Fruit fly (Drosophila melanogaster) whole organism, embryonic: ENCODE results near the gene Pebp1.
A peak's percentile ranks its signal among the peaks of the same experiment; 100 is the strongest.

Experiments
- Aef1 ChIP-seq: fragments of 200-800 bp; sonication (Bioruptor generic); IDR thresholded peaks from 3 replicates; pipeline ENCODE4 v1.3.6; 2022; ENCODE audit warnings: missing biosample characterization, missing genetic modification characterization
- B-H2 ChIP-seq: fragments of 200-800 bp; sonication (Bioruptor generic); optimal IDR thresholded peaks from 2 replicates; lab custom pipeline; 2018; ENCODE audit warnings: missing biosample characterization, mild to moderate bottlenecking, missing genetic modification characterization
- Bteb2 ChIP-seq: fragments of 200-800 bp; sonication (Bioruptor generic); optimal IDR thresholded peaks from 2 replicates; lab custom pipeline; 2016; ENCODE audit warnings: missing biosample characterization, missing genetic modification characterization
- CG10321 ChIP-seq: fragments of 200-800 bp; sonication (Bioruptor generic); IDR thresholded peaks from 2 replicates; pipeline ENCODE4 v1.3.6; 2022; ENCODE audit warnings: missing biosample characterization, missing genetic modification characterization
- CG11695 ChIP-seq: fragments of 200-800 bp; sonication (Bioruptor generic); IDR thresholded peaks from 3 replicates; pipeline ENCODE4 v1.3.6; 2022; ENCODE audit warnings: missing biosample characterization, missing genetic modification characterization
- CG13894 ChIP-seq: fragments of 200-800 bp; sonication (Bioruptor generic); optimal IDR thresholded peaks from 3 replicates; lab custom pipeline; 2018; ENCODE audit warnings: missing biosample characterization, mild to moderate bottlenecking, missing genetic modification characterization, moderate library complexity
- CG1529 ChIP-seq: fragments of 200-800 bp; sonication (Bioruptor generic); optimal IDR thresholded peaks from 3 replicates; lab custom pipeline; 2018; ENCODE audit warnings: missing biosample characterization, missing genetic modification characterization
- CG15514 ChIP-seq: fragments of 200-800 bp; sonication (Bioruptor generic); optimal IDR thresholded peaks from 3 replicates; lab custom pipeline; 2017; ENCODE audit warnings: missing biosample characterization, missing genetic modification characterization, mild to moderate bottlenecking, moderate library complexity, missing genetic modification reagents
- CG15696 ChIP-seq: fragments of 200-800 bp; sonication (Bioruptor generic); optimal IDR thresholded peaks from 2 replicates; lab custom pipeline; 2019; ENCODE audit warnings: missing biosample characterization, mild to moderate bottlenecking, missing genetic modification characterization, moderate library complexity
- CG18262 ChIP-seq: fragments of 200-800 bp; optimal IDR thresholded peaks from 3 replicates; lab custom pipeline; 2019; ENCODE audit warnings: missing biosample characterization, mild to moderate bottlenecking, missing genetic modification characterization, moderate library complexity
- CG30020 ChIP-seq: fragments of 200-800 bp; optimal IDR thresholded peaks from 2 replicates; lab custom pipeline; 2019; ENCODE audit warnings: missing biosample characterization, mild to moderate bottlenecking, missing genetic modification characterization, moderate library complexity
- CG32772 ChIP-seq: fragments of 200-800 bp; sonication (Bioruptor generic); IDR thresholded peaks from 2 replicates; pipeline ENCODE4 v1.3.6; 2022; ENCODE audit warnings: missing biosample characterization, missing genetic modification characterization
- CG3407 ChIP-seq: fragments of 200-800 bp; sonication (Bioruptor generic); optimal IDR thresholded peaks from 2 replicates; lab custom pipeline; 2018; ENCODE audit warnings: missing biosample characterization, mild to moderate bottlenecking, missing genetic modification characterization
- CG4707 ChIP-seq: fragments of 200-800 bp; sonication (Bioruptor generic); optimal IDR thresholded peaks from 2 replicates; lab custom pipeline; 2018; ENCODE audit warnings: missing biosample characterization, mild to moderate bottlenecking, missing genetic modification characterization, moderate library complexity
- CG6689 ChIP-seq: fragments of 200-800 bp; sonication (Bioruptor generic); IDR thresholded peaks from 2 replicates; pipeline ENCODE4 v1.3.6; 2022; ENCODE audit warnings: missing biosample characterization, missing genetic modification characterization
- CG6791 ChIP-seq: fragments of 200-800 bp; sonication (Bioruptor generic); IDR thresholded peaks from 3 replicates; pipeline ENCODE4 v1.3.6; 2022; ENCODE audit warnings: missing biosample characterization, missing genetic modification characterization; ENCODE audit not compliant: partially characterized antibody
- CG6813 ChIP-seq: fragments of 200-800 bp; sonication (Bioruptor generic); optimal IDR thresholded peaks from 2 replicates; lab custom pipeline; 2017; ENCODE audit warnings: missing biosample characterization, missing genetic modification characterization, mild to moderate bottlenecking, moderate library complexity, missing genetic modification reagents
- CG8388 ChIP-seq: fragments of 200-800 bp; sonication (Bioruptor generic); optimal IDR thresholded peaks from 2 replicates; lab custom pipeline; 2019; ENCODE audit warnings: missing biosample characterization, mild to moderate bottlenecking, missing genetic modification characterization, moderate library complexity
- CG8944 ChIP-seq: fragments of 200-800 bp; sonication (Bioruptor generic); optimal IDR thresholded peaks from 3 replicates; lab custom pipeline; 2016; ENCODE audit warnings: missing biosample characterization, missing genetic modification characterization
- D ChIP-seq, 2 experiments: fragments of 200-800 bp in 1 of 2; fragments of >200 bp in 1 of 2; sonication (Bioruptor generic) in 1 of 2; optimal IDR thresholded peaks; 2 replicates in 1 of 2; 3 replicates in 1 of 2; lab custom pipeline; 2017; ENCODE audit warnings: mild to moderate bottlenecking in 1 of 2, missing biosample characterization in 1 of 2, missing genetic modification characterization in 1 of 2, missing genetic modification reagents in 1 of 2
- Dip3 ChIP-seq: fragments of 200-800 bp; sonication (Bioruptor generic); optimal IDR thresholded peaks from 3 replicates; lab custom pipeline; 2016; ENCODE audit warnings: missing biosample characterization, missing genetic modification characterization
- Gug ChIP-seq: fragments of 200-800 bp; sonication (Bioruptor generic); IDR thresholded peaks from 4 replicates; pipeline ENCODE4 v1.3.6; 2022; ENCODE audit warnings: missing biosample characterization, missing genetic modification characterization
- H15 ChIP-seq: fragments of 200-800 bp; sonication (Bioruptor generic); IDR thresholded peaks from 3 replicates; pipeline ENCODE4 v1.3.6; 2022; ENCODE audit warnings: missing biosample characterization, missing genetic modification characterization
- HLH3B ChIP-seq: fragments of 200-800 bp; sonication (Bioruptor generic); IDR thresholded peaks from 2 replicates; pipeline ENCODE4 v1.3.6; 2022; ENCODE audit warnings: missing biosample characterization, missing genetic modification characterization
- Hand ChIP-seq: fragments of 200-800 bp; sonication (Bioruptor generic); optimal IDR thresholded peaks from 2 replicates; lab custom pipeline; 2017; ENCODE audit warnings: mild to moderate bottlenecking, missing biosample characterization, missing genetic modification reagents, missing genetic modification characterization
- Kr ChIP-seq: fragments of 200-800 bp; sonication (Bioruptor generic); optimal IDR thresholded peaks from 2 replicates; lab custom pipeline; 2017; ENCODE audit warnings: missing biosample characterization, mild to moderate bottlenecking, missing genetic modification characterization
- Myb ChIP-seq: fragments of 200-800 bp; sonication (Bioruptor generic); optimal IDR thresholded peaks from 2 replicates; lab custom pipeline; 2016; ENCODE audit warnings: missing biosample characterization, missing genetic modification characterization
- NK7.1 ChIP-seq: fragments of 200-800 bp; sonication (Bioruptor generic); optimal IDR thresholded peaks from 3 replicates; lab custom pipeline; 2016; ENCODE audit warnings: missing biosample characterization, missing genetic modification characterization
- Neu2 ChIP-seq: fragments of 200-800 bp; sonication (Bioruptor generic); optimal IDR thresholded peaks from 3 replicates; lab custom pipeline; 2016; ENCODE audit warnings: missing biosample characterization, missing genetic modification characterization, borderline replicate concordance
- Nf-YC ChIP-seq: fragments of 200-800 bp; optimal IDR thresholded peaks from 3 replicates; lab custom pipeline; 2019; ENCODE audit warnings: missing biosample characterization, mild to moderate bottlenecking, missing genetic modification characterization, moderate library complexity
- Oli ChIP-seq: fragments of 200-800 bp; sonication (Bioruptor generic); optimal IDR thresholded peaks from 2 replicates; lab custom pipeline; 2018; ENCODE audit warnings: missing biosample characterization, mild to moderate bottlenecking, missing genetic modification characterization, moderate library complexity
- Poxn ChIP-seq: fragments of 200-800 bp; sonication (Bioruptor generic); IDR thresholded peaks from 2 replicates; pipeline ENCODE4 v1.3.6; 2022; ENCODE audit warnings: missing biosample characterization, missing genetic modification characterization
- Sox102F ChIP-seq: fragments of 200-800 bp; sonication (Bioruptor generic); optimal IDR thresholded peaks from 2 replicates; lab custom pipeline; 2018; ENCODE audit warnings: missing biosample characterization, mild to moderate bottlenecking, missing genetic modification characterization, moderate library complexity
- Vsx1 ChIP-seq: fragments of 200-800 bp; sonication (Bioruptor generic); optimal IDR thresholded peaks from 2 replicates; lab custom pipeline; 2017; ENCODE audit warnings: missing biosample characterization, mild to moderate bottlenecking, missing genetic modification characterization, missing genetic modification reagents
- ase ChIP-seq: fragments of 200-800 bp; sonication (Bioruptor generic); IDR thresholded peaks from 3 replicates; pipeline ENCODE4 v1.3.6; 2022; ENCODE audit warnings: missing biosample characterization, missing genetic modification characterization
- cg ChIP-seq: fragments of 200-800 bp; sonication (Bioruptor generic); optimal IDR thresholded peaks from 3 replicates; lab custom pipeline; 2019; ENCODE audit warnings: missing biosample characterization, mild to moderate bottlenecking, missing genetic modification characterization, moderate library complexity
- dmrt99B ChIP-seq: fragments of 200-800 bp; sonication (Bioruptor generic); optimal IDR thresholded peaks from 2 replicates; lab custom pipeline; 2018; ENCODE audit warnings: missing biosample characterization, mild to moderate bottlenecking, missing genetic modification characterization, moderate library complexity
- dpn ChIP-seq, 2 experiments: fragments of 200-800 bp; sonication (Bioruptor generic); optimal IDR thresholded peaks; 3 replicates each; lab custom pipeline; 2016; ENCODE audit warnings: missing biosample characterization in 2 of 2, missing genetic modification characterization in 2 of 2
- fd102C ChIP-seq: fragments of 200-800 bp; sonication (Bioruptor generic); optimal IDR thresholded peaks from 2 replicates; lab custom pipeline; 2018; ENCODE audit warnings: missing biosample characterization, mild to moderate bottlenecking, missing genetic modification characterization, moderate library complexity
- gcm2 ChIP-seq: fragments of 200-800 bp; sonication (Bioruptor generic); optimal IDR thresholded peaks from 2 replicates; lab custom pipeline; 2016; ENCODE audit warnings: missing biosample characterization, missing genetic modification characterization
- gt ChIP-seq: fragments of 200-800 bp; sonication (Bioruptor generic); IDR thresholded peaks from 2 replicates; pipeline ENCODE4 v1.3.6; 2022; ENCODE audit warnings: missing biosample characterization, missing genetic modification characterization
- her ChIP-seq: fragments of 200-800 bp; sonication (Bioruptor generic); optimal IDR thresholded peaks from 2 replicates; lab custom pipeline; 2016; ENCODE audit warnings: missing biosample characterization, missing genetic modification characterization
- hth ChIP-seq: fragments of >200 bp; optimal IDR thresholded peaks from 2 replicates; lab custom pipeline; 2017; ENCODE audit warnings: inconsistent platforms
- pzg ChIP-seq: fragments of 200-800 bp; sonication (Bioruptor generic); optimal IDR thresholded peaks from 3 replicates; lab custom pipeline; 2018; ENCODE audit warnings: missing biosample characterization, mild to moderate bottlenecking, missing genetic modification characterization, moderate library complexity
- sens ChIP-seq: fragments of 200-800 bp; sonication (Bioruptor generic); peaks from one replicate; lab custom pipeline; 2016; ENCODE audit warnings: missing biosample characterization, missing genetic modification characterization
- sima ChIP-seq: fragments of 200-800 bp; sonication (Bioruptor generic); optimal IDR thresholded peaks from 2 replicates; lab custom pipeline; 2016; ENCODE audit warnings: missing biosample characterization, missing genetic modification characterization
- toy ChIP-seq: fragments of 200-800 bp; sonication (Bioruptor generic); IDR thresholded peaks from 2 replicates; pipeline ENCODE4 v1.3.6; 2022; ENCODE audit warnings: missing biosample characterization, missing genetic modification characterization
- trh ChIP-seq: fragments of 200-800 bp; sonication (Bioruptor generic); optimal IDR thresholded peaks from 2 replicates; lab custom pipeline; 2016; ENCODE audit warnings: missing biosample characterization, missing genetic modification characterization
- tx ChIP-seq: fragments of 200-800 bp; sonication (Bioruptor generic); optimal IDR thresholded peaks from 2 replicates; lab custom pipeline; 2016; ENCODE audit warnings: missing biosample characterization, missing genetic modification characterization
- zen ChIP-seq: fragments of 200-800 bp; sonication (Bioruptor generic); optimal IDR thresholded peaks from 3 replicates; lab custom pipeline; 2018; ENCODE audit warnings: missing biosample characterization, mild to moderate bottlenecking, missing genetic modification characterization, moderate library complexity

The Pebp1 gene

dm6 chr3R:22491088-22491879, 25.4 kb downstream of the Pebp1 start, which contains the start of the genes CCT1 and tHMG1 (continued):
- TF ChIP-seq pzg (GFP tag; lab: Kevin White, UChicago) = peak; percentile 54
- no peak for TF ChIP-seq fd102C (GFP tag; lab: Kevin White, UChicago)
- TF ChIP-seq CG8388 (GFP tag; lab: Kevin White, UChicago) = no peak
- TF ChIP-seq CG15696 (tag; lab: Kevin White, UChicago) = no peak
- TF ChIP-seq Aef1 = no peak
- no peak for TF ChIP-seq CG8944 (GFP tag; lab: Kevin White, UChicago)
- TF ChIP-seq D (optimal IDR thresholded peaks at IDR 0.05; lab: Kevin White, UChicago) = no peak
- TF ChIP-seq D (GFP tag; optimal IDR thresholded peaks at IDR 0.05; lab: Kevin White, UChicago) = no peak
- no peak for TF ChIP-seq her (GFP tag; lab: Kevin White, UChicago)
- no peak for TF ChIP-seq sens
- no peak for TF ChIP-seq CG10321 (GFP tag; lab: Robert Waterston, UW)
- no peak for TF ChIP-seq Kr (GFP tag; lab: Kevin White, UChicago)
- peak; percentile 69 for TF ChIP-seq CG15514 (GFP tag; lab: Kevin White, UChicago)
- peak; percentile 37 for TF ChIP-seq CG30020
- TF ChIP-seq Neu2 (GFP tag; lab: Kevin White, UChicago) = no peak
- TF ChIP-seq CG6813 (GFP tag; lab: Kevin White, UChicago) = no peak
- TF ChIP-seq CG11695 (GFP tag; lab: Robert Waterston, UW) = no peak
- peak; percentile 47 for TF ChIP-seq tx
- TF ChIP-seq cg = no peak
- TF ChIP-seq hth (lab: Kevin White, UChicago) = no peak
- TF ChIP-seq dpn (GFP tag; optimal IDR thresholded peaks at IDR 0.05; lab: Kevin White, UChicago) = peak in 1 of 2 experiments; percentile 1
- peak; percentile 32 for TF ChIP-seq CG18262 (tag; lab: Kevin White, UChicago)
- TF ChIP-seq Vsx1 (GFP tag; lab: Kevin White, UChicago) = no peak
- TF ChIP-seq zen = no peak
- TF ChIP-seq ase (GFP tag; lab: Robert Waterston, UW) = no peak
- no peak for TF ChIP-seq Poxn (GFP tag; lab: Robert Waterston, UW)
- no peak for TF ChIP-seq H15 (GFP tag; lab: Robert Waterston, UW)
- TF ChIP-seq Nf-YC (tag; lab: Kevin White, UChicago) = peak; percentile 38
- no peak for TF ChIP-seq NK7.1 (GFP tag; lab: Kevin White, UChicago)
- TF ChIP-seq Gug = no peak
- no peak for TF ChIP-seq Sox102F
- no peak for TF ChIP-seq HLH3B (GFP tag; lab: Robert Waterston, UW)
- TF ChIP-seq CG6689 (GFP tag; lab: Robert Waterston, UW) = no peak
- TF ChIP-seq B-H2 (GFP tag; lab: Kevin White, UChicago) = peak; percentile 37
- TF ChIP-seq Hand (GFP tag; lab: Kevin White, UChicago) = no peak
- no peak for TF ChIP-seq Dip3
- TF ChIP-seq dmrt99B = no peak
- no peak for TF ChIP-seq CG1529 (GFP tag; lab: Kevin White, UChicago)
- no peak for TF ChIP-seq CG4707 (GFP tag; lab: Kevin White, UChicago)
- no peak for TF ChIP-seq Oli (tag; lab: Kevin White, UChicago)
- peak; percentile 85 for TF ChIP-seq CG6791 (GFP tag; lab: Robert Waterston, UW)
- no peak for TF ChIP-seq gcm2 (GFP tag; lab: Kevin White, UChicago)
- no peak for TF ChIP-seq toy (GFP tag; lab: Robert Waterston, UW)
- TF ChIP-seq CG13894 (tag; lab: Kevin White, UChicago) = no peak
- TF ChIP-seq CG32772 (GFP tag; lab: Robert Waterston, UW) = no peak
- TF ChIP-seq gt (GFP tag; lab: Robert Waterston, UW) = no peak
- TF ChIP-seq sima (GFP tag; lab: Kevin White, UChicago) = no peak
- TF ChIP-seq trh (GFP tag; lab: Kevin White, UChicago) = no peak
- peak; percentile 92 for TF ChIP-seq Myb (GFP tag; lab: Kevin White, UChicago)
- TF ChIP-seq CG3407 (GFP tag; lab: Kevin White, UChicago) = no peak
- TF ChIP-seq Bteb2 (GFP tag; lab: Kevin White, UChicago) = no peak
